Worm (Caenorhabditis elegans): ENCODE measurements around the gene sqv-2.

Gene sqv-2

ce11 chrII:2843088-2843487 is 51.1 kb downstream of the sqv-2 start, which contains the start of gene Y110A2AL.7:
Y110A2AL.7 (minus strand) TSS chrII:2843188.
- TF ChIP-seq unc-39 (tag; optimal IDR thresholded peaks at IDR 0.05), result no peak

- TF ChIP-seq elt-1 (tag; optimal IDR thresholded peaks at IDR 0.05) (no peak), skn-1 (tag; optimal IDR thresholded peaks at IDR 0.05) (no peak), nhr-43 (tag; optimal IDR thresholded peaks at IDR 0.05; ENCODE audit: poor library complexity, severe bottlenecking) (no peak), nhr-76 (tag; optimal IDR thresholded peaks at IDR 0.05) (no peak), aly-2 (tag; optimal IDR thresholded peaks at IDR 0.05) (no peak), ceh-16 (tag; optimal IDR thresholded peaks at IDR 0.05) (no peak), ama-1 (optimal IDR thresholded peaks at IDR 0.05) (no peak), sea-2 (GFP tag; optimal IDR thresholded peaks at IDR 0.05) (no peak), zag-1 (tag; optimal IDR thresholded peaks at IDR 0.05) (no peak), nhr-23 (tag; optimal IDR thresholded peaks at IDR 0.05) (no peak), pha-4 (tag; optimal IDR thresholded peaks at IDR 0.05) (no peak), nhr-67 (tag; optimal IDR thresholded peaks at IDR 0.05) (no peak), elt-3 (tag; optimal IDR thresholded peaks at IDR 0.05) (no peak), snpc-4 (tag; optimal IDR thresholded peaks at IDR 0.05) (no peak), egl-27 (tag; optimal IDR thresholded peaks at IDR 0.05) (no peak), nfya-1 (tag; optimal IDR thresholded peaks at IDR 0.05; ENCODE audit: insufficient read depth) (no peak), jun-1 (tag; optimal IDR thresholded peaks at IDR 0.05) (no peak)
Measured at ce11 chrII:2841529-2841928, 52.7 kb downstream of the sqv-2 start, which contains the start of gene Y110A2AL.6. Y110A2AL.6 (minus strand) TSS chrII:2841629.

Data from whole organism, L3 larva.